Worm (Caenorhabditis elegans) whole organism, L1 larva: Measurements from ENCODE around the gene T24B8.3.
A peak's percentile ranks its signal among the peaks of the same experiment; 100 is the strongest.

ENCODE experiments used
- C16A3.4 ChIP-seq: fragments of 150-350 bp; optimal IDR thresholded peaks from 2 replicates; lab custom pipeline; 2014; ENCODE audit warnings: missing biosample characterization, missing genetic modification characterization
- F16B12.6 ChIP-seq: fragments of 150-350 bp; optimal IDR thresholded peaks from 2 replicates; lab custom pipeline; 2014; ENCODE audit warnings: missing biosample characterization, missing genetic modification characterization
- Y116A8C.19 ChIP-seq: sonication (generic microtip); optimal IDR thresholded peaks from 2 replicates; lab custom pipeline; 2016; ENCODE audit warnings: missing compliant biosample characterization, missing genetic modification characterization, borderline replicate concordance
- aha-1 ChIP-seq: fragments of 150-350 bp; optimal IDR thresholded peaks from 2 replicates; lab custom pipeline; 2014; ENCODE audit warnings: missing biosample characterization, missing genetic modification characterization
- alr-1 ChIP-seq: fragments of 200-800 bp; sonication (Bioruptor generic); optimal IDR thresholded peaks from 2 replicates; lab custom pipeline; 2018; ENCODE audit warnings: borderline replicate concordance, mild to moderate bottlenecking, missing genetic modification characterization, missing compliant biosample characterization
- blmp-1 ChIP-seq: fragments of 150-350 bp; optimal IDR thresholded peaks from 2 replicates; lab custom pipeline; 2014; ENCODE audit warnings: missing biosample characterization, missing genetic modification characterization
- ceh-90 ChIP-seq: sonication (generic microtip); optimal IDR thresholded peaks from 2 replicates; lab custom pipeline; 2016; ENCODE audit warnings: missing genetic modification characterization, missing compliant biosample characterization
- ces-1 ChIP-seq: fragments of 150-350 bp; optimal IDR thresholded peaks from 2 replicates; lab custom pipeline; 2014; ENCODE audit warnings: missing biosample characterization, missing genetic modification reagents, missing genetic modification characterization
- dsc-1 ChIP-seq: sonication (generic microtip); optimal IDR thresholded peaks from 2 replicates; lab custom pipeline; 2016; ENCODE audit warnings: mild to moderate bottlenecking, missing genetic modification characterization, missing compliant biosample characterization
- efl-3 ChIP-seq: fragments of 200-800 bp; sonication (Bioruptor generic); optimal IDR thresholded peaks from 2 replicates; lab custom pipeline; 2018; ENCODE audit warnings: mild to moderate bottlenecking, missing genetic modification characterization, missing compliant biosample characterization
- egl-13 ChIP-seq: sonication (generic microtip); optimal IDR thresholded peaks from 2 replicates; lab custom pipeline; 2016; ENCODE audit warnings: missing genotype, missing genetic modification reagents, missing genetic modification characterization, missing compliant biosample characterization
- elt-3 ChIP-seq, 6 experiments: fragments of 150-350 bp in 1 of 6; sonication (generic microtip); optimal IDR thresholded peaks; 2 replicates each; lab custom pipeline; 2017 to 2018; ENCODE audit warnings: missing biosample characterization in 6 of 6, missing genetic modification characterization in 6 of 6, inconsistent platforms in 1 of 6
- fkh-4 ChIP-seq: sonication (generic microtip); optimal IDR thresholded peaks from 2 replicates; lab custom pipeline; 2016; ENCODE audit warnings: missing compliant biosample characterization, missing genetic modification characterization, borderline replicate concordance
- fos-1 ChIP-seq: fragments of 150-350 bp; optimal IDR thresholded peaks from 2 replicates; lab custom pipeline; 2014; ENCODE audit warnings: missing biosample characterization, missing genetic modification characterization
- grh-1 ChIP-seq: fragments of 200-800 bp; sonication (Bioruptor generic); IDR thresholded peaks from 2 replicates; pipeline ENCODE4 v1.3.6; 2022; ENCODE audit warnings: missing genetic modification reagents, missing genetic modification characterization, missing compliant biosample characterization
- jun-1 ChIP-seq: fragments of 150-350 bp; optimal IDR thresholded peaks from 2 replicates; lab custom pipeline; 2014; ENCODE audit warnings: missing biosample characterization, missing genetic modification reagents, missing genetic modification characterization
- lin-14 ChIP-seq: fragments of 200-800 bp; sonication (Bioruptor generic); optimal IDR thresholded peaks from 2 replicates; lab custom pipeline; 2018; ENCODE audit warnings: mild to moderate bottlenecking, missing genetic modification characterization, moderate library complexity, missing compliant biosample characterization
- lin-15B ChIP-seq: fragments of 150-350 bp; sonication (generic microtip); optimal IDR thresholded peaks from 3 replicates; lab custom pipeline; 2014; ENCODE audit warnings: missing biosample characterization, missing genetic modification characterization
- lin-39 ChIP-seq: fragments of 150-350 bp; optimal IDR thresholded peaks from 2 replicates; lab custom pipeline; 2014; ENCODE audit warnings: missing biosample characterization, missing genetic modification reagents, missing genetic modification characterization
- lsy-2 ChIP-seq, 2 experiments: fragments of 150-350 bp; optimal IDR thresholded peaks; 2 replicates each; lab custom pipeline; 2014; ENCODE audit warnings: missing biosample characterization in 2 of 2, missing genetic modification characterization in 2 of 2
- mdl-1 ChIP-seq, 2 experiments: fragments of 150-350 bp; optimal IDR thresholded peaks; 2 replicates each; lab custom pipeline; 2014 to 2017; ENCODE audit warnings: missing biosample characterization in 2 of 2, missing genetic modification characterization in 2 of 2, inconsistent platforms in 1 of 2
- nhr-12 ChIP-seq: sonication (generic microtip); optimal IDR thresholded peaks from 2 replicates; lab custom pipeline; 2017; ENCODE audit warnings: missing biosample characterization, missing genetic modification characterization
- nhr-19 ChIP-seq: fragments of 200-800 bp; sonication (Bioruptor generic); conservative IDR thresholded peaks from 2 replicates; pipeline ENCODE4 v1.3.6; 2022; ENCODE audit warnings: missing genetic modification characterization, missing compliant biosample characterization
- nhr-20 ChIP-seq: sonication (generic microtip); optimal IDR thresholded peaks from 2 replicates; lab custom pipeline; 2016; ENCODE audit warnings: mild to moderate bottlenecking, missing genetic modification characterization, missing compliant biosample characterization
- nhr-47 ChIP-seq: sonication (generic microtip); optimal IDR thresholded peaks from 2 replicates; lab custom pipeline; 2016; ENCODE audit warnings: mild to moderate bottlenecking, missing genetic modification characterization, moderate library complexity, missing compliant biosample characterization
- nhr-71 ChIP-seq: sonication (generic microtip); optimal IDR thresholded peaks from 2 replicates; lab custom pipeline; 2016; ENCODE audit warnings: mild to moderate bottlenecking, missing genetic modification characterization, moderate library complexity, missing compliant biosample characterization
- nhr-85 ChIP-seq: sonication (generic microtip); peaks from one replicate; lab custom pipeline; 2016; ENCODE audit warnings: missing genetic modification characterization, inconsistent platforms, missing compliant biosample characterization
- nhr-90 ChIP-seq: sonication (generic microtip); optimal IDR thresholded peaks from 2 replicates; lab custom pipeline; 2016; ENCODE audit warnings: mild to moderate bottlenecking, missing genetic modification characterization, missing compliant biosample characterization; ENCODE audit not compliant: poor library complexity
- pag-3 ChIP-seq: sonication (generic microtip); optimal IDR thresholded peaks from 2 replicates; lab custom pipeline; 2017; ENCODE audit warnings: missing genetic modification characterization, mild to moderate bottlenecking, missing compliant biosample characterization, antibody characterized with exemption, borderline replicate concordance; ENCODE audit not compliant: insufficient read depth
- pax-3 ChIP-seq: fragments of 200-800 bp; sonication (Bioruptor generic); optimal IDR thresholded peaks from 2 replicates; lab custom pipeline; 2018; ENCODE audit warnings: mild to moderate bottlenecking, missing genetic modification characterization, moderate library complexity, missing compliant biosample characterization
- rnt-1 ChIP-seq: sonication (generic microtip); optimal IDR thresholded peaks from 2 replicates; lab custom pipeline; 2016; ENCODE audit warnings: mild to moderate bottlenecking, missing genetic modification characterization, moderate library complexity, missing compliant biosample characterization
- snpc-4 ChIP-seq: fragments of 150-350 bp; optimal IDR thresholded peaks from 2 replicates; lab custom pipeline; 2014; ENCODE audit warnings: missing biosample characterization, missing genetic modification characterization
- snu-23 ChIP-seq: sonication (generic microtip); optimal IDR thresholded peaks from 2 replicates; lab custom pipeline; 2016; ENCODE audit warnings: missing genetic modification characterization, missing compliant biosample characterization
- sox-4 ChIP-seq: sonication (generic microtip); optimal IDR thresholded peaks from 2 replicates; lab custom pipeline; 2016; ENCODE audit warnings: missing genetic modification characterization, missing compliant biosample characterization
- sptf-1 ChIP-seq: fragments of 150-350 bp; optimal IDR thresholded peaks from 2 replicates; lab custom pipeline; 2014; ENCODE audit warnings: missing biosample characterization, missing genetic modification characterization
- swsn-7 ChIP-seq: sonication (generic microtip); optimal IDR thresholded peaks from 2 replicates; lab custom pipeline; 2016; ENCODE audit warnings: missing genetic modification characterization, missing compliant biosample characterization
- tlp-1 ChIP-seq: fragments of 150-350 bp; optimal IDR thresholded peaks from 2 replicates; lab custom pipeline; 2014; ENCODE audit warnings: missing biosample characterization, missing genetic modification characterization
- unc-130 ChIP-seq: fragments of 150-350 bp; optimal IDR thresholded peaks from 2 replicates; lab custom pipeline; 2017; ENCODE audit warnings: missing biosample characterization, missing genetic modification characterization, inconsistent platforms
- unc-86 ChIP-seq: sonication (generic microtip); optimal IDR thresholded peaks from 2 replicates; lab custom pipeline; 2016; ENCODE audit warnings: missing genetic modification characterization, missing compliant biosample characterization
- xbp-1 ChIP-seq: sonication (generic microtip); optimal IDR thresholded peaks from 2 replicates; lab custom pipeline; 2016; ENCODE audit warnings: missing genetic modification characterization, missing compliant biosample characterization

The T24B8.3 gene

ce11 chrII:9031891-9032290 lies 29.0 kb downstream of the T24B8.3 start:
- TF ChIP-seq blmp-1 (tag; lab: Kevin White, UChicago) (peak; percentile 93), efl-3 (GFP tag; lab: Kevin White, UChicago) (no peak), lsy-2 (tag; optimal IDR thresholded peaks at IDR 0.05; lab: Kevin White, UChicago) (peak in 1 of 2 experiments; percentile 31), nhr-85 (tag; lab: Kevin White, UChicago) (peak; percentile 91), unc-130 (peak; percentile 18), nhr-90 (tag; lab: Kevin White, UChicago) (peak; percentile 41), grh-1 (GFP tag; lab: Robert Waterston, UW) (peak; percentile 45), nhr-71 (tag; lab: Kevin White, UChicago) (peak; percentile 61), snpc-4 (tag; lab: Kevin White, UChicago) (no peak), sptf-1 (tag; lab: Kevin White, UChicago) (no peak), sox-4 (tag; lab: Kevin White, UChicago) (no peak), snu-23 (GFP tag; lab: Kevin White, UChicago) (peak; percentile 56), xbp-1 (no peak), lin-39 (tag; lab: Kevin White, UChicago) (no peak), aha-1 (no peak), lin-14 (peak; percentile 65), elt-3 (tag; optimal IDR thresholded peaks at IDR 0.05; lab: Kevin White, UChicago) (peak in 4 of 6 experiments; percentile 55 to 94 (median 69)), tlp-1 (tag; lab: Kevin White, UChicago) (no peak), nhr-12 (no peak), nhr-20 (peak; percentile 63), mdl-1 (tag; optimal IDR thresholded peaks at IDR 0.05; lab: Kevin White, UChicago) (peak in 1 of 2 experiments; percentile 15), Y116A8C.19 (tag; lab: Kevin White, UChicago) (no peak), fkh-4 (tag; lab: Kevin White, UChicago) (no peak)
- TF ChIP-seq, all 84 proteins: peak for 12

- TF ChIP-seq swsn-7 (tag; lab: Kevin White, UChicago) = no peak
- peak in 1 of 6 experiments; percentile 14 for TF ChIP-seq elt-3 (tag; optimal IDR thresholded peaks at IDR 0.05; lab: Kevin White, UChicago)
- TF ChIP-seq blmp-1 (tag; lab: Kevin White, UChicago) = peak; percentile 7
Measured at ce11 chrII:9029218-9029672, 31.7 kb downstream of the T24B8.3 start, which contains the start of gene F37B12.1. F37B12.1 (minus strand) TSS chrII:9029268.

- TF ChIP-seq nhr-20 = peak; percentile 36
- TF ChIP-seq lin-14 = peak; percentile 42
- no peak for TF ChIP-seq rnt-1 (tag; lab: Kevin White, UChicago)
- peak; percentile 22 to 98 (median 56) for TF ChIP-seq elt-3 (tag; optimal IDR thresholded peaks at IDR 0.05; lab: Kevin White, UChicago)
- TF ChIP-seq snu-23 (GFP tag; lab: Kevin White, UChicago) = peak; percentile 11
- peak; percentile 79 for TF ChIP-seq blmp-1 (tag; lab: Kevin White, UChicago)
- TF ChIP-seq nhr-71 (tag; lab: Kevin White, UChicago) = peak; percentile 34
- 0 out of 2 replicates have a peak, but pooled peaks have one; percentile 32 for TF ChIP-seq nhr-19 (GFP tag; lab: Robert Waterston, UW)
- peak; percentile 85 for TF ChIP-seq nhr-85 (tag; lab: Kevin White, UChicago)
- TF ChIP-seq ceh-90 (tag; lab: Kevin White, UChicago) = no peak
Measured at ce11 chrII:9028096-9028495, 32.8 kb downstream of the T24B8.3 start.

- TF ChIP-seq C16A3.4 (no peak), rnt-1 (tag; lab: Kevin White, UChicago) (peak; percentile 20), alr-1 (no peak), lin-15B (tag; lab: Kevin White, UChicago) (no peak), nhr-85 (tag; lab: Kevin White, UChicago) (peak; percentile 82), jun-1 (tag; lab: Kevin White, UChicago) (no peak), pag-3 (tag; lab: Kevin White, UChicago) (no peak), egl-13 (tag; lab: Kevin White, UChicago) (no peak), blmp-1 (tag; lab: Kevin White, UChicago) (peak; percentile 11), fkh-4 (tag; lab: Kevin White, UChicago) (no peak), swsn-7 (tag; lab: Kevin White, UChicago) (no peak), unc-86 (tag; lab: Kevin White, UChicago) (no peak), nhr-20 (no peak), snu-23 (GFP tag; lab: Kevin White, UChicago) (no peak), nhr-47 (no peak), pax-3 (no peak), fos-1 (no peak), ces-1 (no peak), lin-14 (peak; percentile 21), lsy-2 (tag; optimal IDR thresholded peaks at IDR 0.05; lab: Kevin White, UChicago) (no peak), sptf-1 (tag; lab: Kevin White, UChicago) (no peak), Y116A8C.19 (tag; lab: Kevin White, UChicago) (no peak), dsc-1 (tag; lab: Kevin White, UChicago) (no peak), F16B12.6 (tag; lab: Kevin White, UChicago) (no peak)
Measured at ce11 chrII:9026348-9026747, 34.6 kb downstream of the T24B8.3 start.
